In genomic region chr3R:11368766-11369165, dm6 we compare ENCODE assay signal across 1 fruit fly cellular context.
TF ChIP-seq lines count a peak whose summit lies in the region.

No protein-coding gene starts in this region.

TF ChIP-seq in whole organism, embryonic, 481 proteins besides CTCF, POLR2A, EP300 and RAD21 (continued from another document):
- TF ChIP-seq H15 (GFP tag; IDR thresholded peaks at IDR 0.05; lab: Robert Waterston, UW) = no peak
- peak; percentile 28; the same call in 1 of the 2 replicates for TF ChIP-seq lmd (GFP tag; IDR thresholded peaks at IDR 0.05; lab: Robert Waterston, UW)
- no peak for TF ChIP-seq amos (GFP tag; IDR thresholded peaks at IDR 0.05; lab: Robert Waterston, UW; ENCODE audit: partially characterized antibody)
- TF ChIP-seq scrt (GFP tag; optimal IDR thresholded peaks at IDR 0.05; lab: Kevin White, UChicago) = no peak
- TF ChIP-seq CG1024 (GFP tag; IDR thresholded peaks at IDR 0.05; lab: Robert Waterston, UW) = no peak
- TF ChIP-seq Tbp (GFP tag; optimal IDR thresholded peaks at IDR 0.05; lab: Kevin White, UChicago) = no peak
- no peak for TF ChIP-seq tll (GFP tag; optimal IDR thresholded peaks at IDR 0.05; lab: Kevin White, UChicago)
- no peak for TF ChIP-seq Fer2 (tag; optimal IDR thresholded peaks at IDR 0.05; lab: Kevin White, UChicago)
- TF ChIP-seq HLH4C (GFP tag; IDR thresholded peaks at IDR 0.05; lab: Robert Waterston, UW; ENCODE audit: partially characterized antibody) = no peak
- TF ChIP-seq CG13624 (GFP tag; optimal IDR thresholded peaks at IDR 0.05; lab: Kevin White, UChicago) = no peak
- TF ChIP-seq cato (GFP tag; optimal IDR thresholded peaks at IDR 0.05; lab: Kevin White, UChicago; ENCODE audit: borderline replicate concordance) = no peak
- no peak for TF ChIP-seq lbe (GFP tag; optimal IDR thresholded peaks at IDR 0.05; lab: Kevin White, UChicago)
- peak; percentile 36 for TF ChIP-seq CG10462 (GFP tag; optimal IDR thresholded peaks at IDR 0.05; lab: Kevin White, UChicago)
- TF ChIP-seq CG14014 (GFP tag; IDR thresholded peaks at IDR 0.05; lab: Robert Waterston, UW) = no peak
- TF ChIP-seq CG3163 (GFP tag; optimal IDR thresholded peaks at IDR 0.05; lab: Kevin White, UChicago) = no peak
- TF ChIP-seq sna (GFP tag; IDR thresholded peaks at IDR 0.05; lab: Robert Waterston, UW; ENCODE audit: partially characterized antibody) = no peak
- TF ChIP-seq ssp (GFP tag; IDR thresholded peaks at IDR 0.05; lab: Robert Waterston, UW) = no peak
- TF ChIP-seq dati (GFP tag; IDR thresholded peaks at IDR 0.05; lab: Robert Waterston, UW) = no peak
- no peak for TF ChIP-seq CG16813 (GFP tag; IDR thresholded peaks at IDR 0.05; lab: Robert Waterston, UW; ENCODE audit: partially characterized antibody)
- TF ChIP-seq CG11247 (GFP tag; IDR thresholded peaks at IDR 0.05; lab: Robert Waterston, UW) = no peak
- peak in 1 of 3 experiments; percentile 89 for TF ChIP-seq lola (GFP tag; optimal IDR thresholded peaks at IDR 0.05; lab: Kevin White, UChicago)
- no peak for TF ChIP-seq run (tag; optimal IDR thresholded peaks at IDR 0.05; lab: Kevin White, UChicago)
- no peak for TF ChIP-seq CG11093 (GFP tag; IDR thresholded peaks at IDR 0.05; lab: Robert Waterston, UW)
- TF ChIP-seq CG17359 (tag; optimal IDR thresholded peaks at IDR 0.05; lab: Kevin White, UChicago) = no peak
- TF ChIP-seq CG7556 (GFP tag; optimal IDR thresholded peaks at IDR 0.05; lab: Kevin White, UChicago) = peak; percentile 57
- no peak for TF ChIP-seq tgo (GFP tag; IDR thresholded peaks at IDR 0.05; lab: Robert Waterston, UW)
- peak; percentile 45 for TF ChIP-seq Abd-B (GFP tag; optimal IDR thresholded peaks at IDR 0.05; lab: Kevin White, UChicago)
- no peak for TF ChIP-seq gce (GFP tag; IDR thresholded peaks at IDR 0.05; lab: Robert Waterston, UW)
- no peak for TF ChIP-seq CG32532 (GFP tag; IDR thresholded peaks at IDR 0.05; lab: Robert Waterston, UW)
- peak; percentile 92 for TF ChIP-seq CG15696 (tag; optimal IDR thresholded peaks at IDR 0.05; lab: Kevin White, UChicago)
- TF ChIP-seq CG15601 (tag; optimal IDR thresholded peaks at IDR 0.05; lab: Kevin White, UChicago) = no peak
- TF ChIP-seq CG17802 (tag; optimal IDR thresholded peaks at IDR 0.05; lab: Kevin White, UChicago) = no peak
- TF ChIP-seq sima (GFP tag; optimal IDR thresholded peaks at IDR 0.05; lab: Kevin White, UChicago) = no peak
- no peak for TF ChIP-seq Sox102F (GFP tag; optimal IDR thresholded peaks at IDR 0.05; lab: Kevin White, UChicago)
- TF ChIP-seq CG16863 (GFP tag; optimal IDR thresholded peaks at IDR 0.05; lab: Kevin White, UChicago) = no peak
- peak; percentile 21 for TF ChIP-seq bcd (GFP tag; optimal IDR thresholded peaks at IDR 0.05; lab: Kevin White, UChicago)
- peak; percentile 40 for TF ChIP-seq pnt (GFP tag; optimal IDR thresholded peaks at IDR 0.05; lab: Kevin White, UChicago)
- no peak for TF ChIP-seq ash1 (GFP tag; optimal IDR thresholded peaks at IDR 0.05; lab: Kevin White, UChicago)
- peak; percentile 40; the same call in 1 of the 2 replicates for TF ChIP-seq sisA (GFP tag; IDR thresholded peaks at IDR 0.05; lab: Robert Waterston, UW)
- no peak for TF ChIP-seq lilli (GFP tag; optimal IDR thresholded peaks at IDR 0.05; lab: Kevin White, UChicago)
- TF ChIP-seq Gug (GFP tag; IDR thresholded peaks at IDR 0.05; lab: Robert Waterston, UW) = no peak
- no peak for TF ChIP-seq esg (GFP tag; conservative IDR thresholded peaks at IDR 0.05; lab: Robert Waterston, UW)
- no peak for TF ChIP-seq CG2120 (GFP tag; optimal IDR thresholded peaks at IDR 0.05; lab: Kevin White, UChicago)
- no peak for TF ChIP-seq so (GFP tag; IDR thresholded peaks at IDR 0.05; lab: Robert Waterston, UW)
- TF ChIP-seq chinmo (GFP tag; IDR thresholded peaks at IDR 0.05; lab: Robert Waterston, UW; ENCODE audit: partially characterized antibody) = no peak
- TF ChIP-seq p53 (GFP tag; optimal IDR thresholded peaks at IDR 0.05; lab: Kevin White, UChicago) = no peak
- TF ChIP-seq vnd (GFP tag; IDR thresholded peaks at IDR 0.05; lab: Robert Waterston, UW; ENCODE audit: partially characterized antibody) = no peak
